Fruit fly (Drosophila melanogaster) whole organism, embryonic: Measurements from ENCODE around the gene fz3.
A peak's percentile ranks its signal among the peaks of the same experiment; 100 is the strongest.

ENCODE experiments used
- ATbp ChIP-seq: fragments of 200-800 bp; sonication (Bioruptor generic); optimal IDR thresholded peaks from 2 replicates; lab custom pipeline; 2017; ENCODE audit warnings: missing biosample characterization, mild to moderate bottlenecking, missing genetic modification characterization, missing genetic modification reagents
- Antp ChIP-seq: fragments of 200-800 bp; sonication (Bioruptor generic); optimal IDR thresholded peaks from 3 replicates; lab custom pipeline; 2016; ENCODE audit warnings: missing biosample characterization, missing genetic modification characterization
- Atf6 ChIP-seq: fragments of 200-800 bp; sonication (Bioruptor generic); IDR thresholded peaks from 2 replicates; pipeline ENCODE4 v1.3.6; 2022; ENCODE audit warnings: missing biosample characterization, missing genetic modification characterization
- CG1024 ChIP-seq: fragments of 200-800 bp; sonication (Bioruptor generic); IDR thresholded peaks from 2 replicates; pipeline ENCODE4 v1.3.6; 2022; ENCODE audit warnings: missing biosample characterization, missing genetic modification characterization
- CG10274 ChIP-seq: fragments of 200-800 bp; sonication (Bioruptor generic); optimal IDR thresholded peaks from 3 replicates; lab custom pipeline; 2017; ENCODE audit warnings: missing biosample characterization, mild to moderate bottlenecking, missing genetic modification characterization
- CG10431 ChIP-seq: fragments of 200-800 bp; sonication (Bioruptor generic); optimal IDR thresholded peaks from 3 replicates; lab custom pipeline; 2018; ENCODE audit warnings: missing biosample characterization, mild to moderate bottlenecking, missing genetic modification characterization
- CG10959 ChIP-seq: fragments of 200-800 bp; sonication (Bioruptor generic); IDR thresholded peaks from 2 replicates; pipeline ENCODE4 v1.3.6; 2022; ENCODE audit warnings: missing biosample characterization, missing genetic modification characterization
- CG10979 ChIP-seq: fragments of 200-800 bp; sonication (Bioruptor generic); optimal IDR thresholded peaks from 2 replicates; lab custom pipeline; 2018; ENCODE audit warnings: missing biosample characterization, mild to moderate bottlenecking, missing genetic modification characterization, moderate library complexity
- CG18262 ChIP-seq: fragments of 200-800 bp; optimal IDR thresholded peaks from 3 replicates; lab custom pipeline; 2019; ENCODE audit warnings: missing biosample characterization, mild to moderate bottlenecking, missing genetic modification characterization, moderate library complexity
- CG18599 ChIP-seq: fragments of 200-800 bp; sonication (Bioruptor generic); optimal IDR thresholded peaks from 3 replicates; lab custom pipeline; 2017; ENCODE audit warnings: missing biosample characterization, missing genetic modification characterization, mild to moderate bottlenecking, moderate library complexity, missing genetic modification reagents
- CG3726 ChIP-seq: fragments of 200-800 bp; sonication (Bioruptor generic); IDR thresholded peaks from 3 replicates; pipeline ENCODE4, ENCODE4 v1.3.6; 2022; ENCODE audit warnings: missing biosample characterization, missing genetic modification characterization
- CG42726 ChIP-seq: fragments of 200-800 bp; sonication (Bioruptor generic); IDR thresholded peaks from 2 replicates; pipeline ENCODE4 v1.3.6; 2022; ENCODE audit warnings: missing biosample characterization, missing genetic modification characterization; ENCODE audit not compliant: partially characterized antibody
- CG4360 ChIP-seq: fragments of 200-800 bp; sonication (Bioruptor generic); IDR thresholded peaks from 2 replicates; pipeline ENCODE4 v1.3.6; 2022; ENCODE audit warnings: missing biosample characterization, missing genetic modification characterization
- CG6683 ChIP-seq: fragments of 200-800 bp; sonication (Bioruptor generic); optimal IDR thresholded peaks from 2 replicates; lab custom pipeline; 2017; ENCODE audit warnings: missing biosample characterization, mild to moderate bottlenecking, missing genetic modification characterization, missing genetic modification reagents
- CG6689 ChIP-seq: fragments of 200-800 bp; sonication (Bioruptor generic); IDR thresholded peaks from 2 replicates; pipeline ENCODE4 v1.3.6; 2022; ENCODE audit warnings: missing biosample characterization, missing genetic modification characterization
- CG9609 ChIP-seq: fragments of 200-800 bp; sonication (Bioruptor generic); optimal IDR thresholded peaks from 3 replicates; lab custom pipeline; 2016; ENCODE audit warnings: missing biosample characterization, missing genetic modification characterization
- CG9817 ChIP-seq: fragments of 200-800 bp; sonication (Bioruptor generic); optimal IDR thresholded peaks from 2 replicates; lab custom pipeline; 2018; ENCODE audit warnings: missing biosample characterization, mild to moderate bottlenecking, missing genetic modification characterization, moderate library complexity
- D19A ChIP-seq: fragments of 200-800 bp; optimal IDR thresholded peaks from 3 replicates; lab custom pipeline; 2019; ENCODE audit warnings: missing biosample characterization, mild to moderate bottlenecking, missing genetic modification characterization, moderate library complexity
- D19B ChIP-seq: fragments of 200-800 bp; sonication (Bioruptor generic); optimal IDR thresholded peaks from 2 replicates; lab custom pipeline; 2017; ENCODE audit warnings: missing biosample characterization, mild to moderate bottlenecking, missing genetic modification characterization
- Drgx ChIP-seq: fragments of 200-800 bp; sonication (Bioruptor generic); IDR thresholded peaks from 2 replicates; pipeline ENCODE4 v1.3.6; 2022; ENCODE audit warnings: missing biosample characterization, missing genetic modification characterization
- Ets65A ChIP-seq: fragments of 200-800 bp; sonication (Bioruptor generic); peaks from one replicate; lab custom pipeline; 2016; ENCODE audit warnings: missing biosample characterization, missing genetic modification characterization
- Fer1 ChIP-seq: fragments of 200-800 bp; sonication (Bioruptor generic); optimal IDR thresholded peaks from 2 replicates; lab custom pipeline; 2017; ENCODE audit warnings: missing biosample characterization, mild to moderate bottlenecking, missing genetic modification characterization
- Hand ChIP-seq: fragments of 200-800 bp; sonication (Bioruptor generic); optimal IDR thresholded peaks from 2 replicates; lab custom pipeline; 2017; ENCODE audit warnings: mild to moderate bottlenecking, missing biosample characterization, missing genetic modification reagents, missing genetic modification characterization
- Med ChIP-seq: fragments of 200-800 bp; sonication (Bioruptor generic); peaks from one replicate; lab custom pipeline; 2016; ENCODE audit warnings: missing biosample characterization, missing genetic modification characterization, mild to moderate bottlenecking, inconsistent platforms, moderate library complexity
- NC2α ChIP-seq: fragments of 200-800 bp; sonication (Bioruptor generic); optimal IDR thresholded peaks from 2 replicates; lab custom pipeline; 2016; ENCODE audit warnings: missing biosample characterization, missing genetic modification characterization
- Scr ChIP-seq: fragments of 200-800 bp; sonication (Bioruptor generic); IDR thresholded peaks from 2 replicates; pipeline ENCODE4 v1.3.6; 2022; ENCODE audit warnings: missing biosample characterization, missing genetic modification characterization; ENCODE audit not compliant: partially characterized antibody
- bsh ChIP-seq, 2 experiments: fragments of 200-800 bp; sonication (Bioruptor generic); optimal IDR thresholded peaks; 2 replicates each; lab custom pipeline; 2017 to 2018; ENCODE audit warnings: mild to moderate bottlenecking in 2 of 2, missing biosample characterization in 2 of 2, missing genetic modification characterization in 2 of 2, moderate library complexity in 1 of 2
- ci ChIP-seq: fragments of 200-800 bp; sonication (Bioruptor generic); IDR thresholded peaks from 3 replicates; pipeline ENCODE4 v1.3.6; 2022; ENCODE audit warnings: missing biosample characterization, missing genetic modification characterization
- corto ChIP-seq: fragments of 200-800 bp; sonication (Bioruptor generic); optimal IDR thresholded peaks from 2 replicates; lab custom pipeline; 2016; ENCODE audit warnings: missing biosample characterization, mild to moderate bottlenecking, missing genetic modification characterization, moderate library complexity
- eyg ChIP-seq: fragments of 200-800 bp; sonication (Bioruptor generic); optimal IDR thresholded peaks from 3 replicates; lab custom pipeline; 2016; ENCODE audit warnings: missing biosample characterization, missing genetic modification characterization
- gcm ChIP-seq: fragments of 200-800 bp; sonication (Bioruptor generic); optimal IDR thresholded peaks from 2 replicates; lab custom pipeline; 2019; ENCODE audit warnings: missing biosample characterization, mild to moderate bottlenecking, missing genetic modification characterization, moderate library complexity
- her ChIP-seq: fragments of 200-800 bp; sonication (Bioruptor generic); optimal IDR thresholded peaks from 2 replicates; lab custom pipeline; 2016; ENCODE audit warnings: missing biosample characterization, missing genetic modification characterization
- nom ChIP-seq: fragments of 200-800 bp; sonication (Bioruptor generic); optimal IDR thresholded peaks from 2 replicates; lab custom pipeline; 2017; ENCODE audit warnings: missing biosample characterization, missing genetic modification characterization, mild to moderate bottlenecking, moderate library complexity, missing genetic modification reagents
- prd ChIP-seq, 3 experiments: fragments of >200 bp in 2 of 3; fragments of 200-800 bp in 1 of 3; sonication (Bioruptor generic) in 1 of 3; optimal IDR thresholded peaks in 2 of 3; IDR thresholded peaks in 1 of 3; 2 replicates in 2 of 3; 3 replicates in 1 of 3; pipeline versions ENCODE4 v1.3.6 to Lab custom; 2017 to 2022; ENCODE audit warnings: missing biosample characterization in 1 of 3, missing genetic modification characterization in 1 of 3
- row ChIP-seq: fragments of 200-800 bp; sonication (Bioruptor generic); IDR thresholded peaks from 3 replicates; pipeline ENCODE4 v1.3.6; 2022; ENCODE audit warnings: missing biosample characterization, missing genetic modification characterization
- sens ChIP-seq: fragments of 200-800 bp; sonication (Bioruptor generic); peaks from one replicate; lab custom pipeline; 2016; ENCODE audit warnings: missing biosample characterization, missing genetic modification characterization
- sisA ChIP-seq: fragments of 200-800 bp; sonication (Bioruptor generic); IDR thresholded peaks from 2 replicates; pipeline ENCODE4 v1.3.6; 2022; ENCODE audit warnings: missing biosample characterization, missing genetic modification characterization
- sr ChIP-seq: fragments of 200-800 bp; sonication (Bioruptor generic); IDR thresholded peaks from 3 replicates; pipeline ENCODE4 v1.3.6; 2022; ENCODE audit warnings: missing biosample characterization, missing genetic modification characterization
- vfl ChIP-seq: fragments of 200-800 bp; sonication (Bioruptor generic); optimal IDR thresholded peaks from 2 replicates; lab custom pipeline; 2016; ENCODE audit warnings: missing biosample characterization, missing genetic modification characterization
- vvl ChIP-seq: fragments of 200-800 bp; sonication (Bioruptor generic); IDR thresholded peaks from 2 replicates; pipeline ENCODE4 v1.3.6; 2022; ENCODE audit warnings: missing biosample characterization, missing genetic modification characterization
- zen ChIP-seq: fragments of 200-800 bp; sonication (Bioruptor generic); optimal IDR thresholded peaks from 3 replicates; lab custom pipeline; 2018; ENCODE audit warnings: missing biosample characterization, mild to moderate bottlenecking, missing genetic modification characterization, moderate library complexity
- zfh1 ChIP-seq: fragments of 200-800 bp; sonication (Bioruptor generic); IDR thresholded peaks from 3 replicates; pipeline ENCODE4 v1.3.6; 2022; ENCODE audit warnings: missing biosample characterization, missing genetic modification characterization
- zfh2 ChIP-seq: fragments of 200-800 bp; sonication (Bioruptor generic); optimal IDR thresholded peaks from 2 replicates; lab custom pipeline; 2016; ENCODE audit warnings: missing biosample characterization, missing genetic modification characterization

Gene fz3

DNA sequence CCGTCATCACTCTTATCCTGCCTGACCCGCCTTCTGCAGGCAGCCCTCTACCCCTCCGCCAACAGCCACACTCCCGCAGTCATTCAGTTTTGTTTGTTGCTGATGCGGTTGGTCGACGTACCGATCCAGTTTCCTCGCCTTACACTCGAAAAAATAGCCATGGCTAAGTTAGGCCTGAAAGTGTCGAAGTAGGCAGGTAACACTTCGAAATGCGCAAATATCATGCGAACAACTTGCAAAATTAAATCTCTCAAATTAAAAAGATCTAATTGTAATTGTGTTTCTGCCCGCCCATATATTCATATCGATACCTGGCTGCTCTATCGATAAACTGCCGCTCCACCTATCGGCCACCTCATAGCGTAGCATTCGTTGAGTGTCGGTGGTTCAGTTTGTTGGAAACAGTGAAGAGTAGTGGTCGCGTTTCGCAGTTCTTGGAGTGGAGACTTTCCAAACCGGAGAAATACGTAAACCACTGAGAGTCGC is at the start of gene fz3 (continued):
- TF ChIP-seq CG10959 (GFP tag; lab: Robert Waterston, UW): no peak
- TF ChIP-seq zen: peak; percentile 14
- 0 out of 3 replicates have a peak, but pooled peaks have one; percentile 23 for TF ChIP-seq sr
- peak; percentile 29 for TF ChIP-seq Fer1 (GFP tag; lab: Kevin White, UChicago)

DNA sequence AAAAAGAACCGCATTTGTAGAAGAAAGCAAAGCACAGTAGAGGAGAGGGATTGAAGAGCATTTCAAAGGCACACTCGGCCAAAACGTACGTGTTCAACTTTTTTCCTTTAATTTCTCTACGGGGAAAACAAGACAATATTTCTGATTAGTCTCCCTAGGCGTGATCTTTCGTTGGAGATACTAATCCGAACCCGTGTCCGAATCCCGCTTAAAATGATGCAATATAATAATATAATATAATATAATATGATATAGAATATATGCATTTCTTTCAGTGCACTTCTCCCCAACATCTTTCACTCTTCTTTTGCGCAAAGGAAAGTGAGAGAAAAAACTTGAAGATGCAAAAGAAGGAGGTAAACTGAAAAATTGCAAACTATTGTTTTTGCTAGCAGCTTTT is 45.2 kb upstream of the fz3 start:
- TF ChIP-seq Atf6 (GFP tag; lab: Robert Waterston, UW): no peak
- TF ChIP-seq corto: no peak
- TF ChIP-seq eyg (GFP tag; lab: Kevin White, UChicago): no peak
- peak; percentile 3 to 16 for TF ChIP-seq bsh (GFP tag; optimal IDR thresholded peaks at IDR 0.05; lab: Kevin White, UChicago)
- peak; percentile 39; the same call in 1 of the 2 replicates for TF ChIP-seq Drgx (GFP tag; lab: Robert Waterston, UW)
- TF ChIP-seq, all 482 proteins: peak for 2

DNA sequence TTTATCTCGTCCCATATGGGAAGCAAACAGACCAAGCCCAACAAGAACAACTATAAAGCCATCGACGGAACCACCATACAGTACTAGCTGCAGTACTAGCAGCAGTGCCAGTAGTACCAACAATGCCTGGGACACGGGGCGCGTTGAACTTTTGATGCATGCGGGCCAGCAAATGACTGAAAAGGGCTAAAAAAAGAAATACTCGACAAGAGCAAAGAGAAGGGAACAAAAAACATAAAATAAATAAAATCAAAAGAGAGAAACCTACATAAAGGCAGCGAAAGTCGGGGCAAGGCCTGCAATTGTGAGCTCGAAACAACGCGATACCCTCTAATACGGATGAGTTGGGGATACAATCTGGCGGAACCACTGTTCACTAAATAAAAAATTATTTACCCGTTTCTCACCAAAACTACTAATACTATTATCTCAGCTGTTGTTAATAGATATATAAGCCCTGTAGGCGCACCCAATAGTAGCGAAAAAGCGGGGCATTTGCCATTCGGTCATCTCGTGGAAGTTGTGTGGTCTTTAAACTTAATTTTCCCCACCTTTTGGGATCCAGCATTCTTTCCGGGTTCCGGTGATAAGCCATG is 30.0 kb upstream of the fz3 start:
- TF ChIP-seq gcm (GFP tag; lab: Kevin White, UChicago) (peak; percentile 24), D19B (peak; percentile 38), NC2α (GFP tag; lab: Kevin White, UChicago) (no peak), CG3726 (no peak), ci (GFP tag; lab: Robert Waterston, UW) (peak; percentile 23; the same call in 1 of the 3 replicates), nom (GFP tag; lab: Kevin White, UChicago) (peak; percentile 66), prd (optimal IDR thresholded peaks at IDR 0.05; lab: Kevin White, UChicago) (no peak), prd (GFP tag; IDR thresholded peaks at IDR 0.05; lab: Robert Waterston, UW) (peak; percentile 35; the same call in 1 of the 3 replicates), CG42726 (GFP tag; lab: Robert Waterston, UW) (no peak), vfl (GFP tag; lab: Kevin White, UChicago) (no peak), Hand (GFP tag; lab: Kevin White, UChicago) (no peak), CG18262 (peak; percentile 26), CG18599 (GFP tag; lab: Kevin White, UChicago) (peak; percentile 6), sisA (peak; percentile 28; the same call in 1 of the 2 replicates), CG10274 (GFP tag; lab: Kevin White, UChicago) (no peak), her (GFP tag; lab: Kevin White, UChicago) (no peak), Antp (GFP tag; lab: Kevin White, UChicago) (no peak), row (GFP tag; lab: Robert Waterston, UW) (peak; percentile 40; the same call in 2 of the 3 replicates), CG10431 (GFP tag; lab: Kevin White, UChicago) (no peak), CG1024 (GFP tag; lab: Robert Waterston, UW) (no peak), Scr (GFP tag; lab: Robert Waterston, UW) (no peak), sens (peak; percentile 85), CG10979 (tag; lab: Kevin White, UChicago) (peak; percentile 23), CG9817 (no peak), bsh (GFP tag; optimal IDR thresholded peaks at IDR 0.05; lab: Kevin White, UChicago) (peak in 1 of 2 experiments; percentile 54), CG6689 (GFP tag; lab: Robert Waterston, UW) (0 out of 2 replicates have a peak, but pooled peaks have one; percentile 5), Med (GFP tag; lab: Kevin White, UChicago) (peak; percentile 72), D19A (tag; lab: Kevin White, UChicago) (peak; percentile 2), zfh1 (GFP tag; lab: Robert Waterston, UW) (0 out of 3 replicates have a peak, but pooled peaks have one; percentile 20), CG6683 (no peak), ATbp (GFP tag; lab: Kevin White, UChicago) (peak; percentile 7), vvl (peak; percentile 52; the same call in 1 of the 2 replicates), CG4360 (GFP tag; lab: Robert Waterston, UW) (no peak), CG9609 (GFP tag; lab: Kevin White, UChicago) (no peak), Ets65A (GFP tag; lab: Kevin White, UChicago) (peak; percentile 80), zfh2 (GFP tag; lab: Kevin White, UChicago) (no peak)
- TF ChIP-seq, all 482 proteins: peak for 19
